Fruit fly (Drosophila melanogaster) whole organism, wandering third instar larva: ENCODE results near the gene Fadd.

Source experiments
- Hr78 ChIP-seq: fragments of >200 bp; optimal IDR thresholded peaks from 2 replicates; lab custom pipeline; 2017; ENCODE audit warnings: missing biosample characterization, missing genetic modification characterization
- Jra ChIP-seq: sonication (Bioruptor generic); optimal IDR thresholded peaks from 2 replicates; lab custom pipeline; 2016; ENCODE audit warnings: missing biosample characterization, missing genetic modification characterization
- N ChIP-seq: fragments of >200 bp; optimal IDR thresholded peaks from 2 replicates; lab custom pipeline; 2018; ENCODE audit warnings: missing biosample characterization, missing external identifiers, missing genetic modification characterization
- Rel ChIP-seq, 2 experiments: fragments of 200-800 bp; sonication (Bioruptor generic) in 1 of 2; optimal IDR thresholded peaks; 2 replicates in 1 of 2; 3 replicates in 1 of 2; lab custom pipeline; 2016 to 2019; ENCODE audit warnings: mild to moderate bottlenecking in 2 of 2, missing biosample characterization in 2 of 2, missing genetic modification characterization in 2 of 2, moderate library complexity in 1 of 2
- ey ChIP-seq: fragments of 200-800 bp; sonication (Bioruptor generic); optimal IDR thresholded peaks from 2 replicates; lab custom pipeline; 2016; ENCODE audit warnings: missing biosample characterization, missing genetic modification characterization
- h ChIP-seq: fragments of 200-800 bp; sonication (Bioruptor generic); optimal IDR thresholded peaks from 3 replicates; lab custom pipeline; 2016; ENCODE audit warnings: missing biosample characterization, mild to moderate bottlenecking, missing genetic modification characterization
- pan ChIP-seq: fragments of >200 bp; optimal IDR thresholded peaks from 2 replicates; lab custom pipeline; 2017
- rgr ChIP-seq: fragments of 200-800 bp; sonication (Bioruptor generic); optimal IDR thresholded peaks from 3 replicates; lab custom pipeline; 2016; ENCODE audit warnings: missing biosample characterization, mild to moderate bottlenecking, missing genetic modification characterization
- usp ChIP-seq: fragments of >200 bp; optimal IDR thresholded peaks from 2 replicates; lab custom pipeline; 2017; ENCODE audit warnings: missing biosample characterization, missing genetic modification characterization

- TF ChIP-seq pan (lab: Kevin White, UChicago) (no peak), usp (GFP tag; lab: Kevin White, UChicago) (no peak), rgr (GFP tag; lab: Kevin White, UChicago) (no peak), Hr78 (GFP tag; lab: Kevin White, UChicago) (no peak), Rel (GFP tag; optimal IDR thresholded peaks at IDR 0.05; lab: Kevin White, UChicago) (no peak), Rel (tag; optimal IDR thresholded peaks at IDR 0.05; lab: Kevin White, UChicago) (no peak), Jra (no peak), ey (GFP tag; lab: Kevin White, UChicago) (no peak), N (GFP tag; lab: Kevin White, UChicago) (no peak), h (GFP tag; lab: Kevin White, UChicago) (no peak)
Measured at dm6 chr3R:21999641-22000040, 34.6 kb upstream of the Fadd start.
